Fruit fly (Drosophila melanogaster) whole organism, prepupa: ENCODE data around the gene btd.
A peak's percentile ranks its signal among the peaks of the same experiment; 100 is the strongest.

Source experiments
- CG10631 ChIP-seq: fragments of 200-800 bp; sonication (Bioruptor generic); optimal IDR thresholded peaks from 2 replicates; lab custom pipeline; 2016; ENCODE audit warnings: missing biosample characterization, missing genetic modification characterization
- CG10669 ChIP-seq: fragments of 200-800 bp; sonication (Bioruptor generic); optimal IDR thresholded peaks from 3 replicates; lab custom pipeline; 2018; ENCODE audit warnings: missing biosample characterization, mild to moderate bottlenecking, missing genetic modification characterization, moderate library complexity
- CG11294 ChIP-seq: fragments of 200-800 bp; sonication (Bioruptor generic); IDR thresholded peaks from 2 replicates; pipeline ENCODE4 v1.3.6; 2022; ENCODE audit warnings: missing biosample characterization, missing genetic modification characterization
- CG11762 ChIP-seq: fragments of 200-800 bp; sonication (Bioruptor generic); optimal IDR thresholded peaks from 3 replicates; lab custom pipeline; 2016; ENCODE audit warnings: missing biosample characterization, missing genetic modification characterization; ENCODE audit not compliant: insufficient read depth
- CG11902 ChIP-seq: fragments of 200-800 bp; sonication (Bioruptor generic); optimal IDR thresholded peaks from 3 replicates; lab custom pipeline; 2016; ENCODE audit warnings: missing biosample characterization, missing genetic modification characterization
- CG15336 ChIP-seq: fragments of 200-800 bp; sonication (Bioruptor generic); IDR thresholded peaks from 2 replicates; pipeline ENCODE4 v1.3.6; 2022; ENCODE audit warnings: missing biosample characterization, missing genetic modification characterization
- CG1621 ChIP-seq: fragments of 200-800 bp; sonication (Bioruptor generic); optimal IDR thresholded peaks from 3 replicates; lab custom pipeline; 2018; ENCODE audit warnings: missing biosample characterization, mild to moderate bottlenecking, missing genetic modification characterization
- CG16779 ChIP-seq: fragments of 200-800 bp; sonication (Bioruptor generic); optimal IDR thresholded peaks from 3 replicates; lab custom pipeline; 2017; ENCODE audit warnings: missing biosample characterization, mild to moderate bottlenecking, missing genetic modification characterization
- CG3032 ChIP-seq: fragments of 200-800 bp; optimal IDR thresholded peaks from 2 replicates; lab custom pipeline; 2019; ENCODE audit warnings: missing biosample characterization, mild to moderate bottlenecking, missing genetic modification characterization, moderate library complexity
- CG32006 ChIP-seq: fragments of 200-800 bp; sonication (Bioruptor generic); optimal IDR thresholded peaks from 3 replicates; lab custom pipeline; 2017; ENCODE audit warnings: missing biosample characterization, mild to moderate bottlenecking, missing genetic modification characterization
- CG34406 ChIP-seq: fragments of 200-800 bp; sonication (Bioruptor generic); optimal IDR thresholded peaks from 3 replicates; lab custom pipeline; 2016; ENCODE audit warnings: missing biosample characterization, missing genetic modification characterization
- CG3919 ChIP-seq: fragments of 200-800 bp; sonication (Bioruptor generic); optimal IDR thresholded peaks from 3 replicates; lab custom pipeline; 2016; ENCODE audit warnings: missing biosample characterization, missing genetic modification characterization
- CG4318 ChIP-seq: fragments of 200-800 bp; sonication (Bioruptor generic); optimal IDR thresholded peaks from 3 replicates; lab custom pipeline; 2017; ENCODE audit warnings: missing biosample characterization, mild to moderate bottlenecking, missing genetic modification characterization
- CG6276 ChIP-seq: fragments of 200-800 bp; sonication (Bioruptor generic); optimal IDR thresholded peaks from 2 replicates; lab custom pipeline; 2017; ENCODE audit warnings: missing biosample characterization, mild to moderate bottlenecking, missing genetic modification characterization
- CG6792 ChIP-seq: fragments of 200-800 bp; sonication (Bioruptor generic); optimal IDR thresholded peaks from 3 replicates; lab custom pipeline; 2016; ENCODE audit warnings: missing biosample characterization, missing genetic modification characterization
- CG6854 ChIP-seq: fragments of 200-800 bp; sonication (Bioruptor generic); optimal IDR thresholded peaks from 2 replicates; lab custom pipeline; 2017; ENCODE audit warnings: missing biosample characterization, mild to moderate bottlenecking, missing genetic modification characterization
- CG7368 ChIP-seq: fragments of 200-800 bp; sonication (Bioruptor generic); optimal IDR thresholded peaks from 3 replicates; lab custom pipeline; 2016; ENCODE audit warnings: missing biosample characterization, missing genetic modification characterization
- CG8119 ChIP-seq: fragments of 200-800 bp; sonication (Bioruptor generic); IDR thresholded peaks from 3 replicates; pipeline ENCODE4 v1.3.6; 2022; ENCODE audit warnings: missing biosample characterization, missing genetic modification characterization
- CG8319 ChIP-seq: fragments of 200-800 bp; sonication (Bioruptor generic); optimal IDR thresholded peaks from 3 replicates; lab custom pipeline; 2016; ENCODE audit warnings: missing biosample characterization, missing genetic modification characterization
- CG8632 ChIP-seq: fragments of 200-800 bp; sonication (Bioruptor generic); optimal IDR thresholded peaks from 3 replicates; lab custom pipeline; 2016; ENCODE audit warnings: missing biosample characterization, missing genetic modification characterization
- Eip75B ChIP-seq: fragments of 200-800 bp; sonication (Bioruptor generic); optimal IDR thresholded peaks from 3 replicates; lab custom pipeline; 2016; ENCODE audit warnings: missing biosample characterization, missing genetic modification characterization
- Eip78C ChIP-seq: fragments of 200-800 bp; sonication (Bioruptor generic); peaks from one replicate; lab custom pipeline; 2016; ENCODE audit warnings: missing biosample characterization, missing genetic modification characterization
- Eip93F ChIP-seq: fragments of 200-800 bp; sonication (Bioruptor generic); optimal IDR thresholded peaks from 2 replicates; lab custom pipeline; 2016; ENCODE audit warnings: missing biosample characterization, mild to moderate bottlenecking, missing genetic modification characterization
- Gug ChIP-seq: fragments of 200-800 bp; sonication (Bioruptor generic); IDR thresholded peaks from 2 replicates; pipeline ENCODE4 v1.3.6; 2022; ENCODE audit warnings: missing biosample characterization, missing genetic modification characterization
- Hr39 ChIP-seq: fragments of 200-800 bp; sonication (Bioruptor generic); optimal IDR thresholded peaks from 2 replicates; lab custom pipeline; 2016; ENCODE audit warnings: missing biosample characterization, missing genetic modification characterization
- Hr4 ChIP-seq: fragments of 200-800 bp; sonication (Bioruptor generic); optimal IDR thresholded peaks from 3 replicates; lab custom pipeline; 2016; ENCODE audit warnings: missing biosample characterization, missing genetic modification characterization
- Lpt ChIP-seq: fragments of 200-800 bp; sonication (Bioruptor generic); optimal IDR thresholded peaks from 3 replicates; lab custom pipeline; 2016; ENCODE audit warnings: missing biosample characterization, missing genetic modification characterization
- Met ChIP-seq: fragments of 200-800 bp; sonication (Bioruptor generic); optimal IDR thresholded peaks from 3 replicates; lab custom pipeline; 2016; ENCODE audit warnings: missing biosample characterization, missing genetic modification characterization
- Smox ChIP-seq: fragments of 200-800 bp; sonication (Bioruptor generic); optimal IDR thresholded peaks from 3 replicates; lab custom pipeline; 2016; ENCODE audit warnings: missing biosample characterization, missing genetic modification characterization
- Sox102F ChIP-seq: fragments of 200-800 bp; sonication (Bioruptor generic); optimal IDR thresholded peaks from 2 replicates; lab custom pipeline; 2016; ENCODE audit warnings: missing biosample characterization, mild to moderate bottlenecking, missing genetic modification characterization
- Sox14 ChIP-seq: fragments of 200-800 bp; sonication (Bioruptor generic); optimal IDR thresholded peaks from 3 replicates; lab custom pipeline; 2016; ENCODE audit warnings: missing biosample characterization, missing genetic modification characterization
- Sox15 ChIP-seq: fragments of 200-800 bp; sonication (Bioruptor generic); optimal IDR thresholded peaks from 3 replicates; lab custom pipeline; 2016; ENCODE audit warnings: missing biosample characterization, missing genetic modification characterization
- achi ChIP-seq: fragments of 200-800 bp; sonication (Bioruptor generic); optimal IDR thresholded peaks from 3 replicates; lab custom pipeline; 2016; ENCODE audit warnings: missing biosample characterization, missing genetic modification characterization
- acj6 ChIP-seq: fragments of 200-800 bp; sonication (Bioruptor generic); optimal IDR thresholded peaks from 3 replicates; lab custom pipeline; 2016; ENCODE audit warnings: missing biosample characterization, missing genetic modification characterization
- dac ChIP-seq: fragments of 200-800 bp; sonication (Bioruptor generic); optimal IDR thresholded peaks from 2 replicates; lab custom pipeline; 2017; ENCODE audit warnings: missing biosample characterization, mild to moderate bottlenecking, missing genetic modification characterization
- dsx ChIP-seq: fragments of 200-800 bp; optimal IDR thresholded peaks from 3 replicates; lab custom pipeline; 2019; ENCODE audit warnings: missing biosample characterization, mild to moderate bottlenecking, missing genetic modification characterization, moderate library complexity; ENCODE audit not compliant: poor library complexity, severe bottlenecking
- eg ChIP-seq: fragments of 200-800 bp; sonication (Bioruptor generic); IDR thresholded peaks from 3 replicates; pipeline ENCODE4 v1.3.6; 2022; ENCODE audit warnings: missing biosample characterization, missing genetic modification characterization
- esn ChIP-seq: fragments of 200-800 bp; sonication (Bioruptor generic); optimal IDR thresholded peaks from 2 replicates; lab custom pipeline; 2016; ENCODE audit warnings: missing biosample characterization, mild to moderate bottlenecking, missing genetic modification characterization, moderate library complexity
- fd85E ChIP-seq: fragments of 200-800 bp; sonication (Bioruptor generic); optimal IDR thresholded peaks from 3 replicates; lab custom pipeline; 2016; ENCODE audit warnings: missing biosample characterization, missing genetic modification characterization
- lz ChIP-seq: fragments of 200-800 bp; sonication (Bioruptor generic); optimal IDR thresholded peaks from 3 replicates; lab custom pipeline; 2016; ENCODE audit warnings: missing biosample characterization, missing genetic modification characterization
- net ChIP-seq: fragments of 200-800 bp; sonication (Bioruptor generic); optimal IDR thresholded peaks from 3 replicates; lab custom pipeline; 2016; ENCODE audit warnings: missing biosample characterization, missing genetic modification characterization
- pdm3 ChIP-seq: fragments of 200-800 bp; sonication (Bioruptor generic); optimal IDR thresholded peaks from 3 replicates; lab custom pipeline; 2016; ENCODE audit warnings: missing biosample characterization, missing genetic modification characterization
- salr ChIP-seq, 2 experiments: fragments of 200-800 bp; sonication (Bioruptor generic); optimal IDR thresholded peaks; 3 replicates each; lab custom pipeline; 2016 to 2018; ENCODE audit warnings: missing biosample characterization in 2 of 2, missing genetic modification characterization in 2 of 2, mild to moderate bottlenecking in 1 of 2
- svp ChIP-seq: fragments of 200-800 bp; sonication (Bioruptor generic); peaks from one replicate; lab custom pipeline; 2016; ENCODE audit warnings: missing biosample characterization, missing genetic modification characterization
- topi ChIP-seq: fragments of 200-800 bp; sonication (Bioruptor generic); optimal IDR thresholded peaks from 3 replicates; lab custom pipeline; 2016; ENCODE audit warnings: missing biosample characterization, missing genetic modification characterization
- vri ChIP-seq: fragments of 200-800 bp; sonication (Bioruptor generic); optimal IDR thresholded peaks from 3 replicates; lab custom pipeline; 2016; ENCODE audit warnings: missing biosample characterization, mild to moderate bottlenecking, missing genetic modification characterization

Gene btd

dm6 chrX:9731515-9731914 lies 37.5 kb downstream of the btd start:
- TF ChIP-seq CG16779 (tag; lab: Kevin White, UChicago) (no peak), CG11294 (GFP tag; lab: Robert Waterston, UW) (no peak), CG4318 (GFP tag; lab: Kevin White, UChicago) (no peak), CG3919 (GFP tag; lab: Kevin White, UChicago) (no peak), achi (no peak), pdm3 (GFP tag; lab: Kevin White, UChicago) (no peak), CG6276 (GFP tag; lab: Kevin White, UChicago) (no peak), Gug (GFP tag; lab: Robert Waterston, UW) (no peak), eg (GFP tag; lab: Robert Waterston, UW) (no peak), vri (GFP tag; lab: Kevin White, UChicago) (no peak), lz (no peak), topi (GFP tag; lab: Kevin White, UChicago) (no peak), Sox14 (GFP tag; lab: Kevin White, UChicago) (no peak), dsx (no peak), Eip78C (GFP tag; lab: Kevin White, UChicago) (no peak), Hr4 (GFP tag; lab: Kevin White, UChicago) (no peak), CG10631 (GFP tag; lab: Kevin White, UChicago) (no peak)
- TF ChIP-seq, all 60 proteins: peak for 0

dm6 chrX:9733189-9733588 lies 39.2 kb downstream of the btd start:
- TF ChIP-seq Hr4 (GFP tag; lab: Kevin White, UChicago): no peak
- no peak for TF ChIP-seq CG3032 (tag; lab: Kevin White, UChicago)
- TF ChIP-seq CG8319 (GFP tag; lab: Kevin White, UChicago): no peak
- no peak for TF ChIP-seq CG8632 (GFP tag; lab: Kevin White, UChicago)
- no peak for TF ChIP-seq acj6 (GFP tag; lab: Kevin White, UChicago)
- no peak for TF ChIP-seq dsx
- no peak for TF ChIP-seq esn (GFP tag; lab: Kevin White, UChicago)
- no peak for TF ChIP-seq CG4318 (GFP tag; lab: Kevin White, UChicago)
- TF ChIP-seq Eip75B: no peak
- no peak for TF ChIP-seq Met
- no peak for TF ChIP-seq lz

dm6 chrX:9734808-9735207 lies 40.8 kb downstream of the btd start:
- TF ChIP-seq dsx (no peak), Eip78C (GFP tag; lab: Kevin White, UChicago) (no peak), achi (no peak), CG3032 (tag; lab: Kevin White, UChicago) (no peak), CG6276 (GFP tag; lab: Kevin White, UChicago) (no peak), CG7368 (GFP tag; lab: Kevin White, UChicago) (no peak), Hr39 (GFP tag; lab: Kevin White, UChicago) (no peak), vri (GFP tag; lab: Kevin White, UChicago) (no peak), net (GFP tag; lab: Kevin White, UChicago) (no peak), Sox15 (no peak), fd85E (no peak), Lpt (no peak), CG10631 (GFP tag; lab: Kevin White, UChicago) (no peak), CG6854 (GFP tag; lab: Kevin White, UChicago) (no peak), CG3919 (GFP tag; lab: Kevin White, UChicago) (no peak), Eip75B (no peak), acj6 (GFP tag; lab: Kevin White, UChicago) (no peak), Smox (GFP tag; lab: Kevin White, UChicago) (no peak)

- peak; percentile 52 for TF ChIP-seq Eip75B
- TF ChIP-seq CG11902 (GFP tag; lab: Kevin White, UChicago): no peak
- peak; percentile 44; the same call in 2 of the 3 replicates for TF ChIP-seq CG8119
- peak; percentile 54 for TF ChIP-seq CG3032 (tag; lab: Kevin White, UChicago)
- peak; percentile 26 for TF ChIP-seq CG1621 (tag; lab: Kevin White, UChicago)
- peak; percentile 4 for TF ChIP-seq CG7368 (GFP tag; lab: Kevin White, UChicago)
- TF ChIP-seq svp (GFP tag; lab: Kevin White, UChicago): peak; percentile 81
- peak; percentile 22 for TF ChIP-seq CG6276 (GFP tag; lab: Kevin White, UChicago)
- TF ChIP-seq dac (GFP tag; lab: Kevin White, UChicago): peak; percentile 32
- peak; percentile 44 for TF ChIP-seq Sox102F (GFP tag; lab: Kevin White, UChicago)
- TF ChIP-seq CG11762 (GFP tag; lab: Kevin White, UChicago): peak; percentile 4
- TF ChIP-seq salr (GFP tag; optimal IDR thresholded peaks at IDR 0.05; lab: Kevin White, UChicago): peak in 1 of 2 experiments; percentile 22
- no peak for TF ChIP-seq Eip93F (GFP tag; lab: Kevin White, UChicago)
- no peak for TF ChIP-seq CG6792 (GFP tag; lab: Kevin White, UChicago)
- TF ChIP-seq pdm3 (GFP tag; lab: Kevin White, UChicago): peak; percentile 57
- TF ChIP-seq CG15336: peak; percentile 61
- peak; percentile 9 for TF ChIP-seq CG4318 (GFP tag; lab: Kevin White, UChicago)
- TF ChIP-seq CG32006: peak; percentile 69
- TF ChIP-seq CG10669: peak; percentile 58
- peak; percentile 14 for TF ChIP-seq CG34406
Measured at dm6 chrX:9738551-9738950, 44.6 kb downstream of the btd start.
